Worm (Caenorhabditis elegans): ENCODE measurements around the gene fmil-1.

DNA sequence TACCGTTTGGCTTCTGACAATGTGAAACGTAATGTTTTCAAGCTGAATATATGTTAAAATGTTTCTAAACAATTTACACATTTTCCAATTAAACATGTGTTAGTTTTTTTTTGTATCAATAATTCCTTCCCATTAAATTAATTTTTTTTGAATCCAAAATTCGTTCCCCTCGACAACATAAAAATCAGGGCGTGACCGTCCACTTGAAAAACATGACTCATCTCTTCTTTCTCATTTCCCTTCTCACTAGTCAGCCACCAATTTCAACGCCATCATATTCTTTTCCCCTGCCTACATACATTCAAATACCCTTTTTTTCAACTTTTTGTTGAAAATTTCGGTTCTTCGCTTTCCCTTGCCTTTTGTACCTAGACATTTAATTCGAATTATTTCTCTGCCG lies 36.0 kb downstream of the fmil-1 start:
- TF ChIP-seq ceh-9 (tag; optimal IDR thresholded peaks at IDR 0.05): no peak
- TF ChIP-seq mec-3 (tag; optimal IDR thresholded peaks at IDR 0.05; ENCODE audit: borderline replicate concordance): no peak
- TF ChIP-seq pag-3 (tag; optimal IDR thresholded peaks at IDR 0.05; ENCODE audit: borderline replicate concordance): no peak
- no peak for TF ChIP-seq nhr-11 (tag; optimal IDR thresholded peaks at IDR 0.05)
- TF ChIP-seq fax-1 (tag; optimal IDR thresholded peaks at IDR 0.05): no peak
- TF ChIP-seq hlh-13 (GFP tag; optimal IDR thresholded peaks at IDR 0.05): no peak
- TF ChIP-seq ceh-14 (tag; optimal IDR thresholded peaks at IDR 0.05): no peak
- TF ChIP-seq zip-5 (tag; optimal IDR thresholded peaks at IDR 0.05): no peak
- TF ChIP-seq pha-4 (tag; optimal IDR thresholded peaks at IDR 0.05): no peak
- no peak for TF ChIP-seq tbx-2 (tag; optimal IDR thresholded peaks at IDR 0.05)
- TF ChIP-seq C08G9.2 (tag; optimal IDR thresholded peaks at IDR 0.05): no peak
- no peak for TF ChIP-seq dve-1 (tag; optimal IDR thresholded peaks at IDR 0.05)
- TF ChIP-seq pros-1 (tag; optimal IDR thresholded peaks at IDR 0.05): no peak
